Worm (Caenorhabditis elegans): ENCODE measurements around the gene mecr-1.

mecr-1 gene

ce11 chrII:13187188-13187587, at the start of gene mecr-1:
TSS of gene mecr-1 (minus strand) at chrII:13187314.
- TF ChIP-seq rnt-1 (tag; optimal IDR thresholded peaks at IDR 0.05) = peak; percentile 33
- no peak for TF ChIP-seq hlh-17 (GFP tag; optimal IDR thresholded peaks at IDR 0.05; ENCODE audit: borderline replicate concordance)
- peak; percentile 17 for TF ChIP-seq lin-13 (GFP tag; optimal IDR thresholded peaks at IDR 0.05)
- 0 out of 2 replicates have a peak, but pooled peaks have one; percentile 18 for TF ChIP-seq isw-1 (GFP tag; IDR thresholded peaks at IDR 0.05)
- peak; percentile 54 for TF ChIP-seq nhr-47 (tag; optimal IDR thresholded peaks at IDR 0.05)
- TF ChIP-seq blmp-1 (tag; optimal IDR thresholded peaks at IDR 0.05) = no peak
- peak; percentile 48 to 73 for TF ChIP-seq lsy-2 (tag; optimal IDR thresholded peaks at IDR 0.05)
- peak in 1 of 6 experiments; percentile 20 for TF ChIP-seq elt-3 (tag; optimal IDR thresholded peaks at IDR 0.05)
- TF ChIP-seq irx-1 (tag; optimal IDR thresholded peaks at IDR 0.05) = peak; percentile 18
- TF ChIP-seq nhr-84 (tag; optimal IDR thresholded peaks at IDR 0.05) = no peak
- TF ChIP-seq nhr-90 (tag; optimal IDR thresholded peaks at IDR 0.05; ENCODE audit: poor library complexity) = peak; percentile 5
- no peak for TF ChIP-seq C34B4.2 (tag; optimal IDR thresholded peaks at IDR 0.05)
- peak; percentile 4 for TF ChIP-seq swsn-7 (tag; optimal IDR thresholded peaks at IDR 0.05)
- TF ChIP-seq F16B12.6 (tag; optimal IDR thresholded peaks at IDR 0.05) = peak; percentile 8
- TF ChIP-seq pax-3 (tag; optimal IDR thresholded peaks at IDR 0.05) = no peak
- TF ChIP-seq dpl-1 (GFP tag; optimal IDR thresholded peaks at IDR 0.05) = peak; percentile 43 to 65 (median 64)
- TF ChIP-seq skn-1 (tag; optimal IDR thresholded peaks at IDR 0.05) = peak; percentile 32
- peak; percentile 1 for TF ChIP-seq lin-15B (tag; optimal IDR thresholded peaks at IDR 0.05)
- TF ChIP-seq snu-23 (GFP tag; optimal IDR thresholded peaks at IDR 0.05) = peak; percentile 63
- no peak for TF ChIP-seq mdl-1 (tag; optimal IDR thresholded peaks at IDR 0.05)
- TF ChIP-seq unc-30 (tag; optimal IDR thresholded peaks at IDR 0.05) = no peak
- peak; percentile 15 for TF ChIP-seq fkh-8 (tag; optimal IDR thresholded peaks at IDR 0.05)
- TF ChIP-seq ceh-82 (tag; optimal IDR thresholded peaks at IDR 0.05) = peak in 2 of 3 experiments; percentile 23 to 36
- TF ChIP-seq tbx-2 (tag; optimal IDR thresholded peaks at IDR 0.05) = peak; percentile 51
- TF ChIP-seq nhr-85 (tag) = peak; percentile 76
- TF ChIP-seq efl-1 (optimal IDR thresholded peaks at IDR 0.05) = peak; percentile 61 to 69
- peak; percentile 67 to 96 for TF ChIP-seq efl-1 (GFP tag; optimal IDR thresholded peaks at IDR 0.05 in 1 of 2)
- TF ChIP-seq lin-35 (GFP tag; optimal IDR thresholded peaks at IDR 0.05) = peak; percentile 63 to 66
- peak; percentile 64 for TF ChIP-seq nhr-71 (tag; optimal IDR thresholded peaks at IDR 0.05)
- no peak for TF ChIP-seq jun-1 (tag; optimal IDR thresholded peaks at IDR 0.05)

ce11 chrII:13235289-13235688, 48.2 kb upstream of the mecr-1 start, which contains the start of gene flp-16:
TSS of gene flp-16 (plus strand) at chrII:13235306.
- TF ChIP-seq C04F5.9 (tag; optimal IDR thresholded peaks at IDR 0.05) (no peak), ceh-63 (GFP tag; optimal IDR thresholded peaks at IDR 0.05) (no peak), nhr-84 (tag; optimal IDR thresholded peaks at IDR 0.05) (no peak), nhr-77 (tag; optimal IDR thresholded peaks at IDR 0.05) (no peak), tlp-1 (tag; optimal IDR thresholded peaks at IDR 0.05) (no peak)

- TF ChIP-seq dsc-1 (tag; optimal IDR thresholded peaks at IDR 0.05) (peak; percentile 95), lsy-2 (tag; optimal IDR thresholded peaks at IDR 0.05) (no peak), C34B4.2 (tag; optimal IDR thresholded peaks at IDR 0.05) (no peak), nhr-71 (tag; optimal IDR thresholded peaks at IDR 0.05) (peak; percentile 38), nhr-11 (tag; optimal IDR thresholded peaks at IDR 0.05) (peak; percentile 13), sox-4 (tag; optimal IDR thresholded peaks at IDR 0.05) (peak; percentile 32), pax-3 (tag; optimal IDR thresholded peaks at IDR 0.05) (peak; percentile 67), fkh-4 (tag; optimal IDR thresholded peaks at IDR 0.05; ENCODE audit: borderline replicate concordance) (peak; percentile 14), nhr-47 (tag; optimal IDR thresholded peaks at IDR 0.05) (peak; percentile 44), ztf-4 (tag; optimal IDR thresholded peaks at IDR 0.05) (no peak), fkh-8 (tag; optimal IDR thresholded peaks at IDR 0.05) (peak; percentile 52)
These were observed 46.6 kb upstream of the mecr-1 start for ce11 chrII:13233712-13234111.
